Fruit fly (Drosophila melanogaster): ENCODE data around the gene CG11247.

CG11247 gene

dm6 chr3L:21770328-21770727 is 41.7 kb upstream of the CG11247 start, which contains the start of gene Syn1 (continued):
- TF ChIP-seq her (GFP tag; optimal IDR thresholded peaks at IDR 0.05) = no peak
- TF ChIP-seq CG2199 (GFP tag; IDR thresholded peaks at IDR 0.05) = peak; percentile 27; the same call in 1 of the 3 replicates
- TF ChIP-seq chinmo (GFP tag; IDR thresholded peaks at IDR 0.05; ENCODE audit: partially characterized antibody) = peak; percentile 73; the same call in 1 of the 4 replicates
- 0 out of 3 replicates have a peak, but pooled peaks have one; percentile 7 for TF ChIP-seq ci (GFP tag; IDR thresholded peaks at IDR 0.05)
- no peak for TF ChIP-seq CG15479 (GFP tag; optimal IDR thresholded peaks at IDR 0.05)
- no peak for TF ChIP-seq CkIIα-i1 (GFP tag; IDR thresholded peaks at IDR 0.05)
- peak; percentile 14 for TF ChIP-seq Nf-YC (tag; optimal IDR thresholded peaks at IDR 0.05)
- TF ChIP-seq Mad (GFP tag; optimal IDR thresholded peaks at IDR 0.05) = no peak
- peak; percentile 35 for TF ChIP-seq CG3281 (GFP tag; optimal IDR thresholded peaks at IDR 0.05)
- no peak for TF ChIP-seq CG2678 (tag; optimal IDR thresholded peaks at IDR 0.05)
- TF ChIP-seq Camta (GFP tag; optimal IDR thresholded peaks at IDR 0.05) = no peak
- peak; percentile 15 for TF ChIP-seq CG6854 (GFP tag; optimal IDR thresholded peaks at IDR 0.05)
- TF ChIP-seq CG13287 (GFP tag; IDR thresholded peaks at IDR 0.05; ENCODE audit: partially characterized antibody) = 0 out of 2 replicates have a peak, but pooled peaks have one; percentile 25
- TF ChIP-seq CG7928 (GFP tag; optimal IDR thresholded peaks at IDR 0.05) = peak; percentile 9
- TF ChIP-seq CG4404 (GFP tag; IDR thresholded peaks at IDR 0.05) = no peak
- TF ChIP-seq CG16815 (GFP tag; optimal IDR thresholded peaks at IDR 0.05) = no peak
- TF ChIP-seq Med (GFP tag) = peak; percentile 84
- TF ChIP-seq amos (GFP tag; IDR thresholded peaks at IDR 0.05; ENCODE audit: partially characterized antibody) = no peak
- no peak for TF ChIP-seq chn (GFP tag; optimal IDR thresholded peaks at IDR 0.05)
- TF ChIP-seq eve (GFP tag; optimal IDR thresholded peaks at IDR 0.05) = peak in 1 of 2 experiments; percentile 22
- TF ChIP-seq hbn (GFP tag; IDR thresholded peaks at IDR 0.05; ENCODE audit: partially characterized antibody) = no peak
- no peak for TF ChIP-seq trh (GFP tag; optimal IDR thresholded peaks at IDR 0.05)
- TF ChIP-seq toy (GFP tag; IDR thresholded peaks at IDR 0.05) = no peak
- no peak for TF ChIP-seq slou (GFP tag; optimal IDR thresholded peaks at IDR 0.05)
- no peak for TF ChIP-seq croc (GFP tag; conservative IDR thresholded peaks at IDR 0.05)
- TF ChIP-seq CG9437 (GFP tag; optimal IDR thresholded peaks at IDR 0.05) = no peak
- TF ChIP-seq CG11456 (GFP tag; IDR thresholded peaks at IDR 0.05) = no peak
- no peak for TF ChIP-seq sqz (GFP tag; optimal IDR thresholded peaks at IDR 0.05)
- no peak for TF ChIP-seq row (GFP tag; IDR thresholded peaks at IDR 0.05)

dm6 chr3L:21769515-21769914 is 40.9 kb upstream of the CG11247 start, which contains the start of gene CG7370:
TSS of gene CG7370 (plus strand) at chr3L:21769815.
- TF ChIP-seq Scr (GFP tag; IDR thresholded peaks at IDR 0.05; ENCODE audit: partially characterized antibody) (0 out of 2 replicates have a peak, but pooled peaks have one; percentile 29), CG42726 (GFP tag; IDR thresholded peaks at IDR 0.05; ENCODE audit: partially characterized antibody) (no peak), ewg (GFP tag; optimal IDR thresholded peaks at IDR 0.05) (peak; percentile 44), CG8765 (GFP tag; IDR thresholded peaks at IDR 0.05) (no peak), CG9932 (GFP tag; IDR thresholded peaks at IDR 0.05) (no peak), CG6765 (GFP tag; optimal IDR thresholded peaks at IDR 0.05) (no peak), Trl (optimal IDR thresholded peaks at IDR 0.05) (peak in 1 of 2 experiments; percentile 4), Trl (GFP tag; optimal IDR thresholded peaks at IDR 0.05) (no peak), crol (GFP tag; IDR thresholded peaks at IDR 0.05) (peak; percentile 42; the same call in 1 of the 2 replicates), nerfin-1 (tag; optimal IDR thresholded peaks at IDR 0.05) (peak; percentile 15), CG12659 (GFP tag; optimal IDR thresholded peaks at IDR 0.05) (no peak), pan (optimal IDR thresholded peaks at IDR 0.05) (no peak), pan (GFP tag; optimal IDR thresholded peaks at IDR 0.05 in 1 of 2, IDR thresholded peaks at IDR 0.05 in 1 of 2) (no peak), lov (optimal IDR thresholded peaks at IDR 0.05) (no peak), lov (GFP tag; IDR thresholded peaks at IDR 0.05) (no peak), chinmo (GFP tag; IDR thresholded peaks at IDR 0.05; ENCODE audit: partially characterized antibody) (peak; percentile 10; the same call in 1 of the 4 replicates), Lhr (GFP tag; optimal IDR thresholded peaks at IDR 0.05) (no peak), CG9876 (GFP tag; optimal IDR thresholded peaks at IDR 0.05) (no peak), CrebB (tag; optimal IDR thresholded peaks at IDR 0.05) (no peak), sens (GFP tag) (peak; percentile 59), dysf (GFP tag; IDR thresholded peaks at IDR 0.05) (no peak), Ptx1 (GFP tag; IDR thresholded peaks at IDR 0.05) (no peak), CG11504 (tag; optimal IDR thresholded peaks at IDR 0.05) (peak; percentile 74), abd-A (tag; optimal IDR thresholded peaks at IDR 0.05) (peak; percentile 4), Rfx (GFP tag; IDR thresholded peaks at IDR 0.05) (no peak)
